Fruit fly (Drosophila melanogaster): ENCODE measurements around the gene Ythdf.

The Ythdf gene

DNA sequence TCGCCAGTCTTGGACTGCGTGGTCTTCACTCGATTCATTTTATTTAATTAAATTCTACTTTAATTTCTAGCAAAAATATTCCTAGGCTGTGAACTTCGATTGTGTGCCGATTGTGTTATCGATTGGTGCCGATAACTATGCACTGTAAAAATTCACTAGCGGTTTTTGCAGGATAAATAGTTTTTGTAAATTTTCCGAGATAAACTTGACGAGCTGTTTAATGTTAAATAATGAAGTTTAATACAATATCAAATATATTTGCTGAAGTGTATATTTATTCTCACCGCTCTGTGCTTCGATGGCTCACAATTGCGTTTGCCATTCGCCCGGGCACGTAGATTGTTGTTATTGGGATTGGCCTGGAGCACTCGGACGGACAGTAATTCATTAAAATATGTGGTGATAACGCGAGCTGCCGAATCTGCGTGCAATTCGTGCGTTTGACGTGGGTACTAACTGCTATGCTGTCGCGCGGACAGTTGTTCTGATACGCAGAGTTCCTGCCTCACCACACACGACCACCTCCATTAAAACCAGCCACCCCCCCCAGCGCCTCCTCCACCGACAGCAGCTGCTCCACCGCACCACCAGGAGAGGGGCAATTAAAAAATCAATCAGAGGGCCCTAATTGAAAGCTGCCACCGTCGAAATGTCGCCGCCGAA is 14.0 kb downstream of the Ythdf start, which contains the start of the genes EMC6 and Hr96 (continued):
- TF ChIP-seq CG10631 (GFP tag; optimal IDR thresholded peaks at IDR 0.05) (peak; percentile 93), Lpt (GFP tag; optimal IDR thresholded peaks at IDR 0.05) (peak; percentile 81), CG7368 (GFP tag; optimal IDR thresholded peaks at IDR 0.05) (peak; percentile 85), CG6808 (GFP tag; optimal IDR thresholded peaks at IDR 0.05) (no peak), CG15336 (GFP tag; IDR thresholded peaks at IDR 0.05) (peak; percentile 84), CG8632 (GFP tag; optimal IDR thresholded peaks at IDR 0.05) (peak; percentile 88), vri (GFP tag; optimal IDR thresholded peaks at IDR 0.05) (no peak), CG3032 (tag; optimal IDR thresholded peaks at IDR 0.05) (peak; percentile 90), CG16779 (tag; optimal IDR thresholded peaks at IDR 0.05) (peak; percentile 79)

DNA sequence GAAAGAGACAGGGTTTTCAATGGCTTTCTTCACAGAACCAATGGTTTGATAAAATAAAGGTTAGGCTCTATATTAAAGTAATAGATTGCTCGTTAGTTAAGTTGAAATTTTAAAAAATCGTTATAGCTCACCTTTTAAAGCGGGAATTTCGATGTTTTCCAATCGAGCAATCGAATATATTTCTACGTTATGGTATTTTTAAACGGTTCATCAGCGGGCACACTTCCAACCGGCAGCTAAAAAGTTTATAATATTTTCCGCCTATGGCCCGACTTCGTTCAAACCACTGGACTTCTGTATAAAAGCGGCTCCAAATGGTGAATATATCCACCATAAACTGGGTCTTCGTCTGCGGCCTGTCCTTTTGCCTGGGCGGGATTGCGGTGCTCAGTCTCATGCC is 16.0 kb downstream of the Ythdf start, which contains the start of gene beta4GalT7:
Gene beta4GalT7, plus strand, starts transcription at position 201 of the 400 bp plus-strand sequence.
- no peak for TF ChIP-seq CG1621 (tag; optimal IDR thresholded peaks at IDR 0.05)
- no peak for TF ChIP-seq CG10631 (GFP tag; optimal IDR thresholded peaks at IDR 0.05)
- no peak for TF ChIP-seq CG32006 (GFP tag; optimal IDR thresholded peaks at IDR 0.05)
- no peak for TF ChIP-seq Sox102F (GFP tag; optimal IDR thresholded peaks at IDR 0.05)
- no peak for TF ChIP-seq fkh (GFP tag; optimal IDR thresholded peaks at IDR 0.05)
- no peak for TF ChIP-seq Sox15 (GFP tag; optimal IDR thresholded peaks at IDR 0.05)
- TF ChIP-seq pdm3 (GFP tag; optimal IDR thresholded peaks at IDR 0.05), result no peak
- no peak for TF ChIP-seq ss (GFP tag; optimal IDR thresholded peaks at IDR 0.05)
- TF ChIP-seq svp (GFP tag), result no peak
- no peak for TF ChIP-seq cyc (GFP tag; optimal IDR thresholded peaks at IDR 0.05)
- no peak for TF ChIP-seq acj6 (GFP tag; optimal IDR thresholded peaks at IDR 0.05)
- TF ChIP-seq Gug (GFP tag; IDR thresholded peaks at IDR 0.05), result no peak
- no peak for TF ChIP-seq CG3919 (GFP tag; optimal IDR thresholded peaks at IDR 0.05)
- no peak for TF ChIP-seq Eip78C (GFP tag)
- no peak for TF ChIP-seq Eip75B (GFP tag; optimal IDR thresholded peaks at IDR 0.05)

DNA sequence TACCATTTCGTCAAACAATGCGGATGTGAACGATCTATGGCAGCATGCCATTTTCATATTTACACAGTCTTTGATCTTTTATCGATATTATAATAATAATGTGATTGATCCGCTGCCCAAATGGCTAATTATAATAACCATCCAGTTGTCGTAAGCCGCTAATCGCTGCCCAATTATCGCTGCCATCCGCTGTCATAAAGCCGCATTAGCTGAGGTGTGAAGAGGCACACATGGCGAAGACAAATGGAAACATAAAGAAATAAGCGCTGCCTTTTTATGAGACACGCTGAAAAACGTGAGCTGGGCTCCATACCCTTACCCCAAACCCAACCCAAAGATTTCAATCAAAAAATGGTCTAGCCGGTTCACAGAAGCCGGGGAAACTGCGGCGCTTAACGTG is 27.0 kb downstream of the Ythdf start:
- no peak for TF ChIP-seq CG1621 (tag; optimal IDR thresholded peaks at IDR 0.05)
- TF ChIP-seq CG6792 (GFP tag; optimal IDR thresholded peaks at IDR 0.05), result no peak
- TF ChIP-seq fd59A (GFP tag; optimal IDR thresholded peaks at IDR 0.05), result no peak
- TF ChIP-seq CG10669 (GFP tag; optimal IDR thresholded peaks at IDR 0.05), result no peak
- no peak for TF ChIP-seq salr (GFP tag; optimal IDR thresholded peaks at IDR 0.05)

DNA sequence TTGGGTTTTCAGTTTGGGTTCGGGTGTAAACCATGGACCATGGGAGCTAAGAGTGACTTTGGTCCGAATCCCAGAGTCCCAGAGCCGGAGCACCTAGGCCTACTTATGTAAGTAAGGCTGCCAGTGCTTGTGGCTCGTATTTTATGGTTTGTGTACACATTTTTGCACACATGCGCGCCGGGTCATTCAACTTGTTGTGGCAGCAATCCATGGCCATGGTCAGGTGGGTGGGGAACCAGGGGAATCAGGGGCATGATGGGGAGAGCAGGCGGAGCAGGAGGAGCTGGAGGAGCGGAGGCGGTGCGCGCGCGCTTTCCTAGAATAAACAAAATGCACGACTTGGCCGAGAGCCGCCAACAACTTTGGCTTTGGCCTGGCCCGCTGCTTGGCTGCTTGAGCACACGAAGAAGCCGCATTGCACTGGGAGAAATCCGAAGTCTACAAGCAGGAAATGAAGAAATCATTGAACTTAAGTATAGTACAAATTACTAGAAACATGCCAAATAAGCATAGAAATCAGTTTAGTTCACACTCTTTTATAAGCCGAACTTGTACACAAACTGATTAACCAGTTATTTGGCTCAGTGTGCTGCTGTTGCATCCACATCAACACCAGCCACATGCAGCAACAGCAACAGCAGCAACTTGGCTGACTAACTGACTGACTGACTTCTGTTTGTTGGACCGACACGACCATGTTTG is 29.2 kb downstream of the Ythdf start:
- TF ChIP-seq Blimp-1 (GFP tag; optimal IDR thresholded peaks at IDR 0.05) (peak; percentile 34), CG1621 (tag; optimal IDR thresholded peaks at IDR 0.05) (peak; percentile 88), CG34406 (GFP tag; optimal IDR thresholded peaks at IDR 0.05) (peak; percentile 67), CG6854 (GFP tag; optimal IDR thresholded peaks at IDR 0.05) (peak; percentile 13), fkh (GFP tag; optimal IDR thresholded peaks at IDR 0.05) (no peak), fd59A (GFP tag; optimal IDR thresholded peaks at IDR 0.05) (peak; percentile 85), CG4318 (GFP tag; optimal IDR thresholded peaks at IDR 0.05) (peak; percentile 89), OdsH (GFP tag; optimal IDR thresholded peaks at IDR 0.05) (peak; percentile 84), achi (GFP tag; optimal IDR thresholded peaks at IDR 0.05) (peak; percentile 90), CG6276 (GFP tag; optimal IDR thresholded peaks at IDR 0.05) (peak; percentile 94), CG31627 (GFP tag; optimal IDR thresholded peaks at IDR 0.05) (peak; percentile 57), lz (GFP tag; optimal IDR thresholded peaks at IDR 0.05) (peak; percentile 74), esn (GFP tag; optimal IDR thresholded peaks at IDR 0.05) (no peak), CG6792 (GFP tag; optimal IDR thresholded peaks at IDR 0.05) (peak; percentile 79), dac (GFP tag; optimal IDR thresholded peaks at IDR 0.05) (peak; percentile 90), Sox15 (GFP tag; optimal IDR thresholded peaks at IDR 0.05) (peak; percentile 52), CG15336 (GFP tag; IDR thresholded peaks at IDR 0.05) (peak; percentile 95), CG6163 (GFP tag; IDR thresholded peaks at IDR 0.05) (peak; percentile 95), CG32006 (GFP tag; optimal IDR thresholded peaks at IDR 0.05) (peak; percentile 95), fd85E (GFP tag; optimal IDR thresholded peaks at IDR 0.05) (no peak), salr (GFP tag; optimal IDR thresholded peaks at IDR 0.05) (peak; percentile 82 to 88), CG8632 (GFP tag; optimal IDR thresholded peaks at IDR 0.05) (peak; percentile 55), Eip78C (GFP tag) (peak; percentile 95), svp (GFP tag) (peak; percentile 83), vri (GFP tag; optimal IDR thresholded peaks at IDR 0.05) (no peak), Hr38 (GFP tag; optimal IDR thresholded peaks at IDR 0.05) (peak; percentile 20), Eip75B (GFP tag; optimal IDR thresholded peaks at IDR 0.05) (peak; percentile 85), dsx (GFP tag; optimal IDR thresholded peaks at IDR 0.05; ENCODE audit: poor library complexity, severe bottlenecking) (peak; percentile 78)

Data from whole organism, prepupa.